Fruit fly (Drosophila melanogaster) whole organism, embryonic: ENCODE measurements around the gene CG15196.
A peak's percentile ranks its signal among the peaks of the same experiment; 100 is the strongest.

ENCODE experiments used
- Adf1 ChIP-seq: fragments of 200-800 bp; sonication (Bioruptor generic); IDR thresholded peaks from 2 replicates; pipeline ENCODE4 v1.3.6; 2022; ENCODE audit warnings: missing biosample characterization, missing genetic modification characterization
- Asciz ChIP-seq: fragments of 200-800 bp; sonication (Bioruptor generic); optimal IDR thresholded peaks from 2 replicates; lab custom pipeline; 2017; ENCODE audit warnings: missing biosample characterization, mild to moderate bottlenecking, missing genetic modification characterization, missing genetic modification reagents
- Blimp-1 ChIP-seq: fragments of 200-800 bp; sonication (Bioruptor generic); optimal IDR thresholded peaks from 3 replicates; lab custom pipeline; 2018; ENCODE audit warnings: missing biosample characterization, missing genetic modification characterization, mild to moderate bottlenecking, moderate library complexity, missing genetic modification reagents
- CG10147 ChIP-seq: fragments of 200-800 bp; sonication (Bioruptor generic); optimal IDR thresholded peaks from 2 replicates; lab custom pipeline; 2019; ENCODE audit warnings: missing biosample characterization, mild to moderate bottlenecking, missing genetic modification characterization, moderate library complexity
- CG11504 ChIP-seq: fragments of 200-800 bp; sonication (Bioruptor generic); optimal IDR thresholded peaks from 3 replicates; lab custom pipeline; 2019; ENCODE audit warnings: missing biosample characterization, mild to moderate bottlenecking, missing genetic modification characterization, moderate library complexity
- CG13424 ChIP-seq: fragments of 200-800 bp; sonication (Bioruptor generic); optimal IDR thresholded peaks from 2 replicates; lab custom pipeline; 2019; ENCODE audit warnings: missing biosample characterization, mild to moderate bottlenecking, missing genetic modification characterization, moderate library complexity
- CG14014 ChIP-seq: fragments of 200-800 bp; sonication (Bioruptor generic); IDR thresholded peaks from 2 replicates; pipeline ENCODE4 v1.3.6; 2022; ENCODE audit warnings: missing biosample characterization, missing genetic modification characterization
- CG1603 ChIP-seq: fragments of 200-800 bp; sonication (Bioruptor generic); optimal IDR thresholded peaks from 2 replicates; lab custom pipeline; 2019; ENCODE audit warnings: missing biosample characterization, mild to moderate bottlenecking, missing genetic modification characterization, moderate library complexity
- CG17328 ChIP-seq: fragments of 200-800 bp; sonication (Bioruptor generic); IDR thresholded peaks from 2 replicates; pipeline ENCODE4 v1.3.6; 2022; ENCODE audit warnings: missing biosample characterization, missing genetic modification characterization
- CG18619 ChIP-seq: fragments of 200-800 bp; sonication (Bioruptor generic); optimal IDR thresholded peaks from 3 replicates; lab custom pipeline; 2017; ENCODE audit warnings: missing biosample characterization, mild to moderate bottlenecking, missing genetic modification characterization
- CG2678 ChIP-seq: fragments of 200-800 bp; sonication (Bioruptor generic); optimal IDR thresholded peaks from 3 replicates; lab custom pipeline; 2019; ENCODE audit warnings: missing biosample characterization, mild to moderate bottlenecking, missing genetic modification characterization, moderate library complexity
- CG30403 ChIP-seq: fragments of 200-800 bp; sonication (Bioruptor generic); optimal IDR thresholded peaks from 3 replicates; lab custom pipeline; 2016; ENCODE audit warnings: missing biosample characterization, missing genetic modification characterization
- CG33557 ChIP-seq: fragments of 200-800 bp; sonication (Bioruptor generic); optimal IDR thresholded peaks from 2 replicates; lab custom pipeline; 2019; ENCODE audit warnings: missing biosample characterization, mild to moderate bottlenecking, missing genetic modification characterization, moderate library complexity
- CG34422 ChIP-seq: fragments of 200-800 bp; sonication (Bioruptor generic); IDR thresholded peaks from 3 replicates; pipeline ENCODE4 v1.3.6; 2022; ENCODE audit warnings: missing biosample characterization, missing genetic modification characterization
- CG3838 ChIP-seq: fragments of 200-800 bp; sonication (Bioruptor generic); optimal IDR thresholded peaks from 3 replicates; lab custom pipeline; 2016; ENCODE audit warnings: missing biosample characterization, missing genetic modification characterization
- CG43689 ChIP-seq: fragments of 200-800 bp; sonication (Bioruptor generic); IDR thresholded peaks from 2 replicates; pipeline ENCODE4 v1.3.6; 2022; ENCODE audit warnings: missing biosample characterization, missing genetic modification characterization
- CG5953 ChIP-seq: fragments of 200-800 bp; sonication (Bioruptor generic); IDR thresholded peaks from 2 replicates; pipeline ENCODE4 v1.3.6; 2022; ENCODE audit warnings: missing biosample characterization, missing genetic modification characterization
- CG6175 ChIP-seq: fragments of 200-800 bp; sonication (Bioruptor generic); IDR thresholded peaks from 3 replicates; pipeline ENCODE4 v1.3.6; 2022; ENCODE audit warnings: missing biosample characterization, missing genetic modification characterization
- CG6765 ChIP-seq: fragments of 200-800 bp; sonication (Bioruptor generic); optimal IDR thresholded peaks from 3 replicates; lab custom pipeline; 2017; ENCODE audit warnings: missing biosample characterization, mild to moderate bottlenecking, missing genetic modification characterization
- CG7839 ChIP-seq: fragments of 200-800 bp; sonication (Bioruptor generic); optimal IDR thresholded peaks from 3 replicates; lab custom pipeline; 2018; ENCODE audit warnings: missing biosample characterization, mild to moderate bottlenecking, missing genetic modification characterization, moderate library complexity
- CG9727 ChIP-seq: fragments of 200-800 bp; sonication (Bioruptor generic); optimal IDR thresholded peaks from 3 replicates; lab custom pipeline; 2017; ENCODE audit warnings: missing biosample characterization, mild to moderate bottlenecking, missing genetic modification characterization
- CoRest ChIP-seq: fragments of 200-800 bp; sonication (Bioruptor generic); optimal IDR thresholded peaks from 3 replicates; lab custom pipeline; 2018; ENCODE audit warnings: missing biosample characterization, mild to moderate bottlenecking, missing genetic modification characterization, moderate library complexity
- Hand ChIP-seq: fragments of 200-800 bp; sonication (Bioruptor generic); optimal IDR thresholded peaks from 2 replicates; lab custom pipeline; 2017; ENCODE audit warnings: mild to moderate bottlenecking, missing biosample characterization, missing genetic modification reagents, missing genetic modification characterization
- Hey ChIP-seq: fragments of 200-800 bp; sonication (Bioruptor generic); optimal IDR thresholded peaks from 3 replicates; lab custom pipeline; 2018; ENCODE audit warnings: missing biosample characterization, mild to moderate bottlenecking, missing genetic modification characterization
- Hsf ChIP-seq: fragments of 200-800 bp; sonication (Bioruptor generic); optimal IDR thresholded peaks from 3 replicates; lab custom pipeline; 2016; ENCODE audit warnings: missing biosample characterization, missing genetic modification characterization
- Ravus ChIP-seq: fragments of 200-800 bp; sonication (Bioruptor generic); IDR thresholded peaks from 2 replicates; pipeline ENCODE4 v1.3.6; 2022; ENCODE audit warnings: missing biosample characterization, missing genetic modification characterization
- Sox102F ChIP-seq: fragments of 200-800 bp; sonication (Bioruptor generic); optimal IDR thresholded peaks from 2 replicates; lab custom pipeline; 2018; ENCODE audit warnings: missing biosample characterization, mild to moderate bottlenecking, missing genetic modification characterization, moderate library complexity
- Ssrp ChIP-seq: fragments of 200-800 bp; sonication (Bioruptor generic); optimal IDR thresholded peaks from 2 replicates; lab custom pipeline; 2018; ENCODE audit warnings: missing biosample characterization, mild to moderate bottlenecking, missing genetic modification characterization, moderate library complexity
- ase ChIP-seq: fragments of 200-800 bp; sonication (Bioruptor generic); IDR thresholded peaks from 3 replicates; pipeline ENCODE4 v1.3.6; 2022; ENCODE audit warnings: missing biosample characterization, missing genetic modification characterization
- bigmax ChIP-seq: fragments of 200-800 bp; sonication (Bioruptor generic); optimal IDR thresholded peaks from 2 replicates; lab custom pipeline; 2018; ENCODE audit warnings: missing biosample characterization, mild to moderate bottlenecking, missing genetic modification characterization
- cwo ChIP-seq: fragments of 200-800 bp; sonication (Bioruptor generic); optimal IDR thresholded peaks from 3 replicates; lab custom pipeline; 2017; ENCODE audit warnings: missing biosample characterization, missing genetic modification characterization, mild to moderate bottlenecking, moderate library complexity, missing genetic modification reagents
- dm ChIP-seq: fragments of 200-800 bp; sonication (Bioruptor generic); optimal IDR thresholded peaks from 3 replicates; lab custom pipeline; 2016; ENCODE audit warnings: missing biosample characterization, missing genetic modification characterization
- dmrt99B ChIP-seq: fragments of 200-800 bp; sonication (Bioruptor generic); optimal IDR thresholded peaks from 2 replicates; lab custom pipeline; 2018; ENCODE audit warnings: missing biosample characterization, mild to moderate bottlenecking, missing genetic modification characterization, moderate library complexity
- dpn ChIP-seq, 2 experiments: fragments of 200-800 bp; sonication (Bioruptor generic); optimal IDR thresholded peaks; 3 replicates each; lab custom pipeline; 2016; ENCODE audit warnings: missing biosample characterization in 2 of 2, missing genetic modification characterization in 2 of 2
- dysf ChIP-seq: fragments of 200-800 bp; sonication (Bioruptor generic); IDR thresholded peaks from 3 replicates; pipeline ENCODE4 v1.3.6; 2022; ENCODE audit warnings: missing biosample characterization, missing genetic modification characterization
- emc ChIP-seq: fragments of 200-800 bp; sonication (Bioruptor generic); optimal IDR thresholded peaks from 2 replicates; lab custom pipeline; 2016; ENCODE audit warnings: missing biosample characterization, missing genetic modification characterization
- en ChIP-seq: fragments of 200-800 bp; sonication (Bioruptor generic); optimal IDR thresholded peaks from 2 replicates; lab custom pipeline; 2016; ENCODE audit warnings: missing biosample characterization, missing genetic modification characterization
- fd64A ChIP-seq: fragments of 200-800 bp; sonication (Bioruptor generic); optimal IDR thresholded peaks from 3 replicates; lab custom pipeline; 2018; ENCODE audit warnings: missing biosample characterization, mild to moderate bottlenecking, missing genetic modification characterization
- fd96Cb ChIP-seq: fragments of 200-800 bp; sonication (Bioruptor generic); optimal IDR thresholded peaks from 2 replicates; lab custom pipeline; 2018; ENCODE audit warnings: missing biosample characterization, mild to moderate bottlenecking, missing genetic modification characterization, moderate library complexity
- gce ChIP-seq: fragments of 200-800 bp; sonication (Bioruptor generic); IDR thresholded peaks from 3 replicates; pipeline ENCODE4 v1.3.6; 2022; ENCODE audit warnings: missing biosample characterization, missing genetic modification characterization
- gcm2 ChIP-seq: fragments of 200-800 bp; sonication (Bioruptor generic); optimal IDR thresholded peaks from 2 replicates; lab custom pipeline; 2016; ENCODE audit warnings: missing biosample characterization, missing genetic modification characterization
- gem ChIP-seq: fragments of 200-800 bp; sonication (Bioruptor generic); optimal IDR thresholded peaks from 2 replicates; lab custom pipeline; 2019; ENCODE audit warnings: missing biosample characterization, mild to moderate bottlenecking, missing genetic modification characterization, moderate library complexity
- ham ChIP-seq: fragments of 200-800 bp; sonication (Bioruptor generic); IDR thresholded peaks from 2 replicates; pipeline ENCODE4 v1.3.6; 2022; ENCODE audit warnings: missing biosample characterization, missing genetic modification characterization
- knrl ChIP-seq: fragments of 200-800 bp; sonication (Bioruptor generic); IDR thresholded peaks from 3 replicates; pipeline ENCODE4 v1.3.6; 2022; ENCODE audit warnings: missing biosample characterization, missing genetic modification characterization; ENCODE audit not compliant: partially characterized antibody
- lmd ChIP-seq: fragments of 200-800 bp; sonication (Bioruptor generic); IDR thresholded peaks from 2 replicates; pipeline ENCODE4 v1.3.6; 2022; ENCODE audit warnings: missing biosample characterization, missing genetic modification characterization
- pfk ChIP-seq: fragments of 200-800 bp; sonication (Bioruptor generic); optimal IDR thresholded peaks from 2 replicates; lab custom pipeline; 2018; ENCODE audit warnings: missing biosample characterization, mild to moderate bottlenecking, missing genetic modification characterization, moderate library complexity
- pum ChIP-seq: fragments of 200-800 bp; sonication (Bioruptor generic); optimal IDR thresholded peaks from 2 replicates; lab custom pipeline; 2016; ENCODE audit warnings: missing biosample characterization, missing genetic modification characterization
- row ChIP-seq: fragments of 200-800 bp; sonication (Bioruptor generic); IDR thresholded peaks from 3 replicates; pipeline ENCODE4 v1.3.6; 2022; ENCODE audit warnings: missing biosample characterization, missing genetic modification characterization
- sens ChIP-seq: fragments of 200-800 bp; sonication (Bioruptor generic); peaks from one replicate; lab custom pipeline; 2016; ENCODE audit warnings: missing biosample characterization, missing genetic modification characterization
- sr ChIP-seq: fragments of 200-800 bp; sonication (Bioruptor generic); IDR thresholded peaks from 3 replicates; pipeline ENCODE4 v1.3.6; 2022; ENCODE audit warnings: missing biosample characterization, missing genetic modification characterization
- toy ChIP-seq: fragments of 200-800 bp; sonication (Bioruptor generic); IDR thresholded peaks from 2 replicates; pipeline ENCODE4 v1.3.6; 2022; ENCODE audit warnings: missing biosample characterization, missing genetic modification characterization
- trem ChIP-seq: fragments of 200-800 bp; optimal IDR thresholded peaks from 3 replicates; lab custom pipeline; 2019; ENCODE audit warnings: missing biosample characterization, mild to moderate bottlenecking, missing genetic modification characterization, moderate library complexity

Gene CG15196

DNA sequence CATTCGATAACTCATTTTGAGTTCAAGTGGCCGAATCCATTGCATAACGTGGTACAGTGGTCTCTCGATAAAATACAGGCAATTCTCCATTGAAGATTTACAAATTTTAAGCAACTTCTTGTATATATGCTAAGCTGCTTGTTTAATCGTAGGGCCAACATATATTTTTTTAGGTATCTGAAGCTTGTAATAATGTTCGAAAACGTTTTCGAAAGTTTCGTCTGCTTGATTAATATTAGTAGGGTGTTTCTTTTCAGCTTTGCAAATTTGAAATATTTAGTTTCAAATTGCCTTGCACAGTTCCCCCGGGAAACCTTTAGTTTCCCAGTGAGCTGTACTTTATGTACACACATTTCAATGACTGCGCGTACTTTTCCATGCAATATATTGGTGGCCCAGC lies 30.0 kb upstream of the CG15196 start (continued):
- TF ChIP-seq row (GFP tag; lab: Robert Waterston, UW) (peak; percentile 28; the same call in 2 of the 3 replicates), Hand (GFP tag; lab: Kevin White, UChicago) (no peak), fd96Cb (tag; lab: Kevin White, UChicago) (peak; percentile 14), Asciz (GFP tag; lab: Kevin White, UChicago) (no peak), CG33557 (GFP tag; lab: Kevin White, UChicago) (no peak), sr (GFP tag; lab: Robert Waterston, UW) (no peak), ase (GFP tag; lab: Robert Waterston, UW) (no peak), Hsf (GFP tag; lab: Kevin White, UChicago) (no peak), lmd (GFP tag; lab: Robert Waterston, UW) (0 out of 2 replicates have a peak, but pooled peaks have one; percentile 17), CoRest (tag; lab: Kevin White, UChicago) (peak; percentile 36), CG7839 (tag; lab: Kevin White, UChicago) (peak; percentile 34), CG18619 (GFP tag; lab: Kevin White, UChicago) (no peak), dm (no peak), dysf (GFP tag; lab: Robert Waterston, UW) (no peak), Sox102F (GFP tag; lab: Kevin White, UChicago) (peak; percentile 44), Ssrp (peak; percentile 3), CG6765 (GFP tag; lab: Kevin White, UChicago) (no peak), Blimp-1 (GFP tag; lab: Kevin White, UChicago) (peak; percentile 2), pum (no peak), CG6175 (GFP tag; lab: Robert Waterston, UW) (no peak), Ravus (no peak), knrl (GFP tag; lab: Robert Waterston, UW) (no peak), gem (tag; lab: Kevin White, UChicago) (peak; percentile 51), CG11504 (peak; percentile 31), fd64A (no peak), CG3838 (no peak), CG43689 (GFP tag; lab: Robert Waterston, UW) (no peak), CG14014 (GFP tag; lab: Robert Waterston, UW) (no peak), CG30403 (no peak), Adf1 (GFP tag; lab: Robert Waterston, UW) (no peak), CG1603 (tag; lab: Kevin White, UChicago) (no peak), CG34422 (GFP tag; lab: Robert Waterston, UW) (no peak), trem (no peak), toy (GFP tag; lab: Robert Waterston, UW) (no peak), sens (peak; percentile 75), Hey (no peak), CG10147 (peak; percentile 5), ham (GFP tag; lab: Robert Waterston, UW) (no peak), emc (no peak), CG9727 (GFP tag; lab: Kevin White, UChicago) (no peak), gce (no peak), en (GFP tag; lab: Kevin White, UChicago) (no peak), gcm2 (GFP tag; lab: Kevin White, UChicago) (no peak), CG2678 (tag; lab: Kevin White, UChicago) (peak; percentile 34), CG13424 (tag; lab: Kevin White, UChicago) (peak; percentile 33), dmrt99B (tag; lab: Kevin White, UChicago) (peak; percentile 44), bigmax (GFP tag; lab: Kevin White, UChicago) (no peak), dpn (GFP tag; optimal IDR thresholded peaks at IDR 0.05; lab: Kevin White, UChicago) (peak in 1 of 2 experiments; percentile 6), pfk (GFP tag; lab: Kevin White, UChicago) (no peak), CG17328 (GFP tag; lab: Robert Waterston, UW) (no peak), cwo (GFP tag; lab: Kevin White, UChicago) (no peak), CG5953 (GFP tag; lab: Robert Waterston, UW) (no peak)
